Worm (Caenorhabditis elegans): Measurements from ENCODE around the gene srbc-5.

DNA sequence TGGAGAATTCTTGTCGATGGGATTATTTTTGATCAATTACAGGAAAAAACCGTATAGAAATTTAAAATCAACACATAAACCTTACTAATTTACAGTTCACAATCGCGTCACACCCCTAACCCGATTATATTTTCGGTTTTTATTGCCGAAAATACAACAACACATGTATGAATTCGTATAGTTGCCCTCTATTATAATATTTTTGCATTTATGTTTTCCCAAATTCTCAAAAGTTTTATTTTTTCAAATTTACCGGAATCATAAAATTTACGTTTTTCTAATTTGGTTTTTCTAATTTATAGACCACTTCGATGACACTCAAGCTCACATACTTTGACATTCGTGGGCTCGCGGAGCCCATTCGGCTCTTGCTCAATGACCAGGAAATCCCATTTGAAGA is 17.2 kb upstream of the srbc-5 start, which contains the start of gene gst-23:
- no peak for TF ChIP-seq flt-1 (GFP tag; IDR thresholded peaks at IDR 0.05)
- TF ChIP-seq ama-1 (optimal IDR thresholded peaks at IDR 0.05): no peak
- TF ChIP-seq pes-1 (GFP tag; IDR thresholded peaks at IDR 0.05): no peak
- TF ChIP-seq hmg-4 (GFP tag; optimal IDR thresholded peaks at IDR 0.05): no peak
- no peak for TF ChIP-seq F13C5.2 (tag; optimal IDR thresholded peaks at IDR 0.05)
- TF ChIP-seq aly-1 (tag; optimal IDR thresholded peaks at IDR 0.05): no peak
- no peak for TF ChIP-seq hmbx-1 (tag; optimal IDR thresholded peaks at IDR 0.05)

Data from whole organism, early embryonic.